Fruit fly (Drosophila melanogaster) whole organism, embryonic: ENCODE data around the gene CG9628.
A peak's percentile ranks its signal among the peaks of the same experiment; 100 is the strongest.

ENCODE experiments used
- Bdp1 ChIP-seq: fragments of 200-800 bp; sonication (Bioruptor generic); optimal IDR thresholded peaks from 3 replicates; lab custom pipeline; 2016; ENCODE audit warnings: missing biosample characterization, missing genetic modification characterization
- CG10147 ChIP-seq: fragments of 200-800 bp; sonication (Bioruptor generic); optimal IDR thresholded peaks from 2 replicates; lab custom pipeline; 2019; ENCODE audit warnings: missing biosample characterization, mild to moderate bottlenecking, missing genetic modification characterization, moderate library complexity
- CG13296 ChIP-seq: fragments of 200-800 bp; sonication (Bioruptor generic); optimal IDR thresholded peaks from 3 replicates; lab custom pipeline; 2018; ENCODE audit warnings: missing biosample characterization, mild to moderate bottlenecking, missing genetic modification characterization
- CG17359 ChIP-seq: fragments of 200-800 bp; sonication (Bioruptor generic); optimal IDR thresholded peaks from 3 replicates; lab custom pipeline; 2018; ENCODE audit warnings: missing biosample characterization, mild to moderate bottlenecking, missing genetic modification characterization, moderate library complexity
- CG31365 ChIP-seq: fragments of 200-800 bp; sonication (Bioruptor generic); optimal IDR thresholded peaks from 2 replicates; lab custom pipeline; 2018; ENCODE audit warnings: missing biosample characterization, mild to moderate bottlenecking, missing genetic modification characterization
- CG4854 ChIP-seq: fragments of 200-800 bp; sonication (Bioruptor generic); optimal IDR thresholded peaks from 2 replicates; lab custom pipeline; 2016; ENCODE audit warnings: missing biosample characterization, missing genetic modification characterization, inconsistent platforms
- CG7963 ChIP-seq: fragments of 200-800 bp; sonication (Bioruptor generic); IDR thresholded peaks from 3 replicates; pipeline ENCODE4 v1.3.6; 2022; ENCODE audit warnings: missing biosample characterization, missing genetic modification characterization; ENCODE audit not compliant: partially characterized antibody
- CG9727 ChIP-seq: fragments of 200-800 bp; sonication (Bioruptor generic); optimal IDR thresholded peaks from 3 replicates; lab custom pipeline; 2017; ENCODE audit warnings: missing biosample characterization, mild to moderate bottlenecking, missing genetic modification characterization
- Dll ChIP-seq: fragments of 200-800 bp; sonication (Bioruptor generic); IDR thresholded peaks from 4 replicates; pipeline ENCODE4 v1.3.6; 2022; ENCODE audit warnings: missing biosample characterization, missing genetic modification characterization; ENCODE audit not compliant: partially characterized antibody
- Fer1 ChIP-seq: fragments of 200-800 bp; sonication (Bioruptor generic); optimal IDR thresholded peaks from 2 replicates; lab custom pipeline; 2017; ENCODE audit warnings: missing biosample characterization, mild to moderate bottlenecking, missing genetic modification characterization
- HLH3B ChIP-seq: fragments of 200-800 bp; sonication (Bioruptor generic); IDR thresholded peaks from 2 replicates; pipeline ENCODE4 v1.3.6; 2022; ENCODE audit warnings: missing biosample characterization, missing genetic modification characterization
- HLH54F ChIP-seq: fragments of 200-800 bp; sonication (Bioruptor generic); optimal IDR thresholded peaks from 3 replicates; lab custom pipeline; 2016; ENCODE audit warnings: missing biosample characterization, missing genetic modification characterization
- HmgD ChIP-seq: fragments of 200-800 bp; sonication (Bioruptor generic); optimal IDR thresholded peaks from 3 replicates; lab custom pipeline; 2016; ENCODE audit warnings: missing biosample characterization, missing genetic modification characterization
- HmgZ ChIP-seq: fragments of 200-800 bp; sonication (Bioruptor generic); optimal IDR thresholded peaks from 2 replicates; lab custom pipeline; 2018; ENCODE audit warnings: missing biosample characterization, mild to moderate bottlenecking, missing genetic modification characterization
- Hmx ChIP-seq: fragments of 200-800 bp; sonication (Bioruptor generic); optimal IDR thresholded peaks from 2 replicates; lab custom pipeline; 2016; ENCODE audit warnings: missing biosample characterization, missing genetic modification characterization
- Scr ChIP-seq: fragments of 200-800 bp; sonication (Bioruptor generic); IDR thresholded peaks from 2 replicates; pipeline ENCODE4 v1.3.6; 2022; ENCODE audit warnings: missing biosample characterization, missing genetic modification characterization; ENCODE audit not compliant: partially characterized antibody
- ab ChIP-seq: fragments of 200-800 bp; sonication (Bioruptor generic); optimal IDR thresholded peaks from 2 replicates; lab custom pipeline; 2016; ENCODE audit warnings: missing biosample characterization, missing genetic modification characterization
- br ChIP-seq: fragments of >200 bp; optimal IDR thresholded peaks from 2 replicates; lab custom pipeline; 2017
- esg ChIP-seq: fragments of 200-800 bp; sonication (Bioruptor generic); conservative IDR thresholded peaks from 2 replicates; pipeline ENCODE4 v1.3.6; 2022; ENCODE audit warnings: missing biosample characterization, missing genetic modification characterization
- ftz-f1 ChIP-seq: fragments of 200-800 bp; sonication (Bioruptor generic); optimal IDR thresholded peaks from 2 replicates; lab custom pipeline; 2016; ENCODE audit warnings: missing biosample characterization, missing genetic modification characterization
- gce ChIP-seq: fragments of 200-800 bp; sonication (Bioruptor generic); IDR thresholded peaks from 3 replicates; pipeline ENCODE4 v1.3.6; 2022; ENCODE audit warnings: missing biosample characterization, missing genetic modification characterization
- nom ChIP-seq: fragments of 200-800 bp; sonication (Bioruptor generic); optimal IDR thresholded peaks from 2 replicates; lab custom pipeline; 2017; ENCODE audit warnings: missing biosample characterization, missing genetic modification characterization, mild to moderate bottlenecking, moderate library complexity, missing genetic modification reagents
- sens ChIP-seq: fragments of 200-800 bp; sonication (Bioruptor generic); peaks from one replicate; lab custom pipeline; 2016; ENCODE audit warnings: missing biosample characterization, missing genetic modification characterization
- sna ChIP-seq: fragments of 200-800 bp; sonication (Bioruptor generic); IDR thresholded peaks from 2 replicates; pipeline ENCODE4 v1.3.6; 2022; ENCODE audit warnings: missing biosample characterization, missing genetic modification characterization; ENCODE audit not compliant: partially characterized antibody
- vvl ChIP-seq: fragments of 200-800 bp; sonication (Bioruptor generic); IDR thresholded peaks from 2 replicates; pipeline ENCODE4 v1.3.6; 2022; ENCODE audit warnings: missing biosample characterization, missing genetic modification characterization

The CG9628 gene

DNA sequence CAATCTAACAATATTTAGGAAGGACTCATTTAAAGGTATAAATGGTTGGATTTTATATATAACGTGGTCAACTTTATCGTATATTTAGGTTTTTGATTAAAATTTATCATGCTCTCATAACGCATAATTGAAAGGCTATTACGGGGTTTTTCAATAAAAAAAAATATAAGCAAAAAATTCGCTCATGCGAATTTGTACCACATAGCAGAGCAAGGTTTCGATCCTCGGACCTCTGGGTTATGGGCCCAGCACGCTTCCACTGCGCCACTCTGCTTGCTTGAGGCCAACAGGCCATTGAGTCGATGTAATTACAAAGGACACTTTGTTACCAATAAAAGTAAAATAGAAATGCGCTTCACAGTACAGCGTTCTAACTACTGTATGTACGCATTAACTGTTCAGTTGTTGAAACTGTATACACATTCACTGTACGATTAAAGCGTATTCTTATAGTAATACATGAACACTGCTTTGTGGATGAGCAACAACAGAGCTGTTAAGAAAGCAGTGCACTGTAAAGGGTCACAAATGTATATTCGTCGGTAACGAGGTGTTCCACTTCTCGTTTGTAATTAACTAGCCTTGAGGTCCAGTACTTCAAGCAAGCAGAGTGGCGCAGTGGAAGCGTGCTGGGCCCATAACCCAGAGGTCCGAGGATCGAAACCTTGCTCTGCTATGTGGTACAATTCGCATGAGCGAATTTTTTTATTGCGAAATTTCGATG lies 51.3 kb downstream of the CG9628 start (continued):
- TF ChIP-seq CG7963 (peak; percentile 88), ab (GFP tag; lab: Kevin White, UChicago) (no peak), gce (no peak), HLH3B (peak; percentile 11; the same call in 1 of the 2 replicates), vvl (peak; percentile 9; the same call in 1 of the 2 replicates), sens (GFP tag; lab: Kevin White, UChicago) (peak; percentile 82), CG13296 (GFP tag; lab: Kevin White, UChicago) (no peak), ftz-f1 (GFP tag; lab: Kevin White, UChicago) (peak; percentile 3), Dll (GFP tag; lab: Robert Waterston, UW) (peak; percentile 54; the same call in 1 of the 4 replicates), esg (no peak), Scr (GFP tag; lab: Robert Waterston, UW) (peak; percentile 73), Hmx (no peak), HmgZ (tag; lab: Kevin White, UChicago) (peak; percentile 69), nom (peak; percentile 17), HmgD (GFP tag; lab: Kevin White, UChicago) (peak; percentile 71), CG17359 (tag; lab: Kevin White, UChicago) (no peak), CG9727 (GFP tag; lab: Kevin White, UChicago) (no peak), Fer1 (GFP tag; lab: Kevin White, UChicago) (peak; percentile 52), br (lab: Kevin White, UChicago) (no peak), sna (GFP tag; lab: Robert Waterston, UW) (peak; percentile 46; the same call in 1 of the 2 replicates), HLH54F (GFP tag; lab: Kevin White, UChicago) (no peak), CG10147 (peak; percentile 2), CG4854 (GFP tag; lab: Kevin White, UChicago) (no peak), CG31365 (tag; lab: Kevin White, UChicago) (peak; percentile 100), Bdp1 (peak; percentile 100)
